Fruit fly (Drosophila melanogaster) whole organism, wandering third instar larva: Measurements from ENCODE around the gene Sgs5bis.

Experiments used
- Abd-B ChIP-seq: fragments of >200 bp; optimal IDR thresholded peaks from 2 replicates; lab custom pipeline; 2017; ENCODE audit warnings: missing biosample characterization, missing genetic modification characterization
- CG32264 ChIP-seq: fragments of 200-800 bp; sonication (Bioruptor generic); optimal IDR thresholded peaks from 2 replicates; lab custom pipeline; 2016; ENCODE audit warnings: missing biosample characterization, missing genetic modification characterization
- CrebA ChIP-seq: fragments of 200-800 bp; sonication (Bioruptor generic); optimal IDR thresholded peaks from 2 replicates; lab custom pipeline; 2016; ENCODE audit warnings: missing biosample characterization, mild to moderate bottlenecking, missing genetic modification characterization, borderline replicate concordance
- Dfd ChIP-seq: fragments of >200 bp; optimal IDR thresholded peaks from 2 replicates; lab custom pipeline; 2017; ENCODE audit warnings: missing biosample characterization, missing genetic modification characterization
- Dif ChIP-seq: fragments of 200-275, 200-300 bp; sonication (Bioruptor generic); optimal IDR thresholded peaks from 2 replicates; lab custom pipeline; 2018; ENCODE audit warnings: missing biosample characterization, missing genetic modification characterization; ENCODE audit not compliant: partially characterized antibody
- GATAd ChIP-seq: sonication (Bioruptor generic); optimal IDR thresholded peaks from 2 replicates; lab custom pipeline; 2016; ENCODE audit warnings: missing biosample characterization, missing genetic modification characterization
- HLH106 ChIP-seq: fragments of 200-800 bp; optimal IDR thresholded peaks from 3 replicates; lab custom pipeline; 2019; ENCODE audit warnings: missing biosample characterization, mild to moderate bottlenecking, missing genetic modification characterization, moderate library complexity
- Hnf4 ChIP-seq: fragments of 200-800 bp; sonication (Bioruptor generic); optimal IDR thresholded peaks from 2 replicates; lab custom pipeline; 2016; ENCODE audit warnings: missing biosample characterization, mild to moderate bottlenecking, missing genetic modification characterization
- Hr78 ChIP-seq: fragments of >200 bp; optimal IDR thresholded peaks from 2 replicates; lab custom pipeline; 2017; ENCODE audit warnings: missing biosample characterization, missing genetic modification characterization
- Hr83 ChIP-seq: fragments of 200-300 bp; sonication (Bioruptor generic); optimal IDR thresholded peaks from 2 replicates; lab custom pipeline; 2016; ENCODE audit warnings: missing biosample characterization, mild to moderate bottlenecking, missing genetic modification characterization, moderate library complexity; ENCODE audit not compliant: poor library complexity, severe bottlenecking
- Myc ChIP-seq: fragments of >200 bp; optimal IDR thresholded peaks from 2 replicates; lab custom pipeline; 2017
- N ChIP-seq: fragments of >200 bp; optimal IDR thresholded peaks from 2 replicates; lab custom pipeline; 2018; ENCODE audit warnings: missing biosample characterization, missing external identifiers, missing genetic modification characterization
- OdsH ChIP-seq: fragments of 200-800 bp; sonication (Bioruptor generic); optimal IDR thresholded peaks from 2 replicates; lab custom pipeline; 2016; ENCODE audit warnings: missing biosample characterization, mild to moderate bottlenecking, missing genetic modification characterization
- Rel ChIP-seq, 2 experiments: fragments of 200-800 bp; sonication (Bioruptor generic) in 1 of 2; optimal IDR thresholded peaks; 2 replicates in 1 of 2; 3 replicates in 1 of 2; lab custom pipeline; 2016 to 2019; ENCODE audit warnings: mild to moderate bottlenecking in 2 of 2, missing biosample characterization in 2 of 2, missing genetic modification characterization in 2 of 2, moderate library complexity in 1 of 2
- Vsx2 ChIP-seq: fragments of 200-300, 225-300 bp; sonication (Bioruptor generic); optimal IDR thresholded peaks from 2 replicates; lab custom pipeline; 2018; ENCODE audit warnings: missing biosample characterization, missing genetic modification characterization; ENCODE audit not compliant: partially characterized antibody
- br ChIP-seq: fragments of 200-800 bp; sonication (Bioruptor generic); optimal IDR thresholded peaks from 2 replicates; lab custom pipeline; 2016; ENCODE audit warnings: missing biosample characterization, missing genetic modification characterization
- brk ChIP-seq: fragments of 200-800 bp; sonication (Bioruptor generic); optimal IDR thresholded peaks from 2 replicates; lab custom pipeline; 2016; ENCODE audit warnings: missing biosample characterization, mild to moderate bottlenecking, missing genetic modification characterization
- dl ChIP-seq, 2 experiments: fragments of 175-275, 200-275 bp in 1 of 2; fragments of 200-275 bp in 1 of 2; sonication (Bioruptor generic); optimal IDR thresholded peaks; lab custom pipeline; 2018; ENCODE audit warnings: mild to moderate bottlenecking in 2 of 2, missing biosample characterization in 2 of 2, missing genetic modification characterization in 2 of 2, moderate library complexity in 2 of 2; ENCODE audit not compliant: partially characterized antibody in 2 of 2, insufficient read depth in 1 of 2
- dsf ChIP-seq: sonication (Bioruptor generic); optimal IDR thresholded peaks from 2 replicates; lab custom pipeline; 2016; ENCODE audit warnings: missing biosample characterization, missing genetic modification characterization, borderline replicate concordance
- foxo ChIP-seq, 2 experiments: fragments of 200-800 bp; sonication (Bioruptor generic); optimal IDR thresholded peaks; 2 replicates in 1 of 2; 3 replicates in 1 of 2; lab custom pipeline; 2016 to 2017; ENCODE audit warnings: missing biosample characterization in 2 of 2, missing genetic modification characterization in 2 of 2
- fru ChIP-seq: fragments of 200-800 bp; sonication (Bioruptor generic); optimal IDR thresholded peaks from 3 replicates; lab custom pipeline; 2016; ENCODE audit warnings: missing biosample characterization, mild to moderate bottlenecking, missing genetic modification characterization
- h ChIP-seq: fragments of 200-800 bp; sonication (Bioruptor generic); optimal IDR thresholded peaks from 3 replicates; lab custom pipeline; 2016; ENCODE audit warnings: missing biosample characterization, mild to moderate bottlenecking, missing genetic modification characterization
- jim ChIP-seq: fragments of 175-275, 200-325 bp; sonication (Bioruptor generic); optimal IDR thresholded peaks from 2 replicates; lab custom pipeline; 2016; ENCODE audit warnings: missing biosample characterization, mild to moderate bottlenecking, missing genetic modification characterization
- lola ChIP-seq: fragments of >200 bp; optimal IDR thresholded peaks from 2 replicates; lab custom pipeline; 2017; ENCODE audit warnings: missing biosample characterization, missing genetic modification characterization
- psq ChIP-seq: fragments of 200-800 bp; sonication (Bioruptor generic); optimal IDR thresholded peaks from 3 replicates; lab custom pipeline; 2017; ENCODE audit warnings: missing biosample characterization, mild to moderate bottlenecking, missing genetic modification characterization, moderate library complexity
- rgr ChIP-seq: fragments of 200-800 bp; sonication (Bioruptor generic); optimal IDR thresholded peaks from 3 replicates; lab custom pipeline; 2016; ENCODE audit warnings: missing biosample characterization, mild to moderate bottlenecking, missing genetic modification characterization
- sv ChIP-seq: fragments of 200-800 bp; sonication (Bioruptor generic); optimal IDR thresholded peaks from 3 replicates; lab custom pipeline; 2016; ENCODE audit warnings: missing biosample characterization, missing genetic modification characterization
- tai ChIP-seq: sonication (Bioruptor generic); optimal IDR thresholded peaks from 2 replicates; lab custom pipeline; 2016; ENCODE audit warnings: missing biosample characterization, missing genetic modification characterization
- usp ChIP-seq: fragments of >200 bp; optimal IDR thresholded peaks from 2 replicates; lab custom pipeline; 2017; ENCODE audit warnings: missing biosample characterization, missing genetic modification characterization
- woc ChIP-seq: sonication (Bioruptor generic); optimal IDR thresholded peaks from 2 replicates; lab custom pipeline; 2016; ENCODE audit warnings: missing biosample characterization, mild to moderate bottlenecking, missing genetic modification characterization

Sgs5bis gene

DNA sequence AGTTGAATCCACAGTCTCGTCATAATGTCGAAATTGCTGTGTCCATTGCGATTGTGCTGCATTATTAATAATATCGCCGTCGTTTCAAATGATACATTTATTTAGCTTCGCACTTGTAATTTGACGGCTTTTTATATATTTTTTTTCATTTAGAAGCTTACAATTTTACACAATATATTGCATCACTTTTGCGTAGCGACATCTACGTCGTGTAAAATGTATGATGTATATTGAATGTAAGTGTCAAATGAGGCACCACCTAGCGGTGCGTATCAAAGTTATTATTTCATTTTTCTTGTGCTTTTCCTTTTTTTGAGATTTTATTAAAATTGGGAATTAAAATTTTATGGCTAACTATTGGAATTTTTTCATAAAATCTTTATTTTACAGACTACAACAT lies 22.4 kb downstream of the Sgs5bis start:
- no peak for TF ChIP-seq woc
- no peak for TF ChIP-seq usp (GFP tag; lab: Kevin White, UChicago)
- TF ChIP-seq psq (GFP tag; lab: Kevin White, UChicago): no peak
- TF ChIP-seq Hr83 (GFP tag; lab: Kevin White, UChicago): no peak
- no peak for TF ChIP-seq N
- no peak for TF ChIP-seq dsf (GFP tag; lab: Kevin White, UChicago)
- TF ChIP-seq Dif (GFP tag; lab: Kevin White, UChicago): no peak
- no peak for TF ChIP-seq Hr78 (GFP tag; lab: Kevin White, UChicago)
- TF ChIP-seq Dfd (GFP tag; lab: Kevin White, UChicago): no peak
- no peak for TF ChIP-seq Abd-B (GFP tag; lab: Kevin White, UChicago)
- no peak for TF ChIP-seq Vsx2 (GFP tag; lab: Kevin White, UChicago)
- TF ChIP-seq dl (GFP tag; optimal IDR thresholded peaks at IDR 0.05; lab: Kevin White, UChicago; ENCODE audit: insufficient read depth in 1 of 2, partially characterized antibody in 2 of 2): no peak
- no peak for TF ChIP-seq Hnf4 (GFP tag; lab: Kevin White, UChicago)
- TF ChIP-seq lola: no peak
- TF ChIP-seq jim (GFP tag; lab: Kevin White, UChicago): no peak
- TF ChIP-seq br (GFP tag; lab: Kevin White, UChicago): no peak
- TF ChIP-seq tai (GFP tag; lab: Kevin White, UChicago): no peak
- TF ChIP-seq Myc (lab: Kevin White, UChicago): no peak
- TF ChIP-seq, all 38 proteins: peak for 0

DNA sequence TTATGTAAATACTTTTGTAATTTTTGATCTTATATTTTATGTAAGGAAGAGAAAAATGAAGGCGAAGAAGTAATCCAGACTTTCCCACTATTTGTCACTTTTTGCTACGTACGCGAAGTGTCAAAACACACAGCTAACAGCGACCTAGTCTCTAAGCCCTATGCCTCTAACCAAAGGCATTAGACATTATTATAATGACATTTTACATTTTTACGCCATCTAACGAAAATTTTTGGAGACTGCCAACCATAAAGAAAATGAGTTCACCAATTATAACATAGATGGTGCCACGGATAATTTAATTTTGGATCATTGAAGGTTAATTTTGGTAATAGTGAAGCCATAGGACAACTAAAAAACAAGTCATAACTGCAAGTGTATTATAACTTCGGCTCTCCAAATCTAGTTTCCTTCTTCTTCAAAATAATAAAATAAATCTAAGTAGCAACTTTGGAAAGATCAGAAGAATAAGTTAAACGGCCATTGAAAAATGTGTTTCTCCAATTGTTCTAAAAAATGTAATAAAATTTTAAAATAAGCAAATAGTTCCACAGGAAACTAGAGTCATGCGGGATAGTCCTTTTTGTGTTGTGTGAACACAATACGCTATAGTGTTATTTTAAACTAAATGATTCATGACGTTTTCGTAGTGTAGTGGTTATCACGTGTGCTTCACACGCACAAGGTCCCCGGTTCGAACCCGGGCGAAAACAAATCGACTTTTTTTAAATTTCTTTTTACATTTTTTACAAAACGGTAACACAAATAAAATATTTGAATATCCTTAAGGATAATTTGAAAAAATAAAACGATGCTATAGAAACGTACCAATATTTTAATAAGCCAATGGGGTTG lies 23.2 kb downstream of the Sgs5bis start:
- TF ChIP-seq Myc (lab: Kevin White, UChicago) (peak; percentile 69), fru (GFP tag; lab: Kevin White, UChicago) (no peak), Dfd (GFP tag; lab: Kevin White, UChicago) (no peak), Hr83 (GFP tag; lab: Kevin White, UChicago) (peak; percentile 23), Rel (GFP tag; optimal IDR thresholded peaks at IDR 0.05; lab: Kevin White, UChicago) (no peak), Rel (tag; optimal IDR thresholded peaks at IDR 0.05; lab: Kevin White, UChicago) (peak; percentile 86), rgr (GFP tag; lab: Kevin White, UChicago) (peak; percentile 21), Dif (GFP tag; lab: Kevin White, UChicago) (no peak), psq (GFP tag; lab: Kevin White, UChicago) (no peak), brk (GFP tag; lab: Kevin White, UChicago) (peak; percentile 14), foxo (GFP tag; optimal IDR thresholded peaks at IDR 0.05; lab: Kevin White, UChicago) (peak in 1 of 2 experiments; percentile 33), GATAd (GFP tag; lab: Kevin White, UChicago) (no peak), CrebA (GFP tag; lab: Kevin White, UChicago) (peak; percentile 24), tai (GFP tag; lab: Kevin White, UChicago) (peak; percentile 0), Hnf4 (GFP tag; lab: Kevin White, UChicago) (no peak), HLH106 (tag; lab: Kevin White, UChicago) (no peak)

DNA sequence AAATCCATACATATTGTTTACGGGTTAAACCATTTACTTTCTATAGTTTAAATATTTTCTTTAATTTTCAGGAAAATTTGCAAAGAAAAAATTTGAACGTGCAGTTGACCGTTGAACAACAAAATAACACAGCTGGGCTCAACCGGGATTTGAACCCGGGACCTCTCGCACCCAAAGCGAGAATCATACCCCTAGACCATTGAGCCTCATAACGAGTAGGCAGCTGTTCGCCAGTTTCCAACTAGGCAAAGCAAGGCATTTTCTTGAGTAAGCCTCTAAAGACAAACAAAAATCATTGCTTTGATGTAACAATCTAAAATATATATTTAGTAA lies 23.8 kb downstream of the Sgs5bis start:
- TF ChIP-seq Rel (GFP tag; optimal IDR thresholded peaks at IDR 0.05; lab: Kevin White, UChicago) (no peak), Rel (tag; optimal IDR thresholded peaks at IDR 0.05; lab: Kevin White, UChicago) (peak; percentile 59), woc (no peak)

DNA sequence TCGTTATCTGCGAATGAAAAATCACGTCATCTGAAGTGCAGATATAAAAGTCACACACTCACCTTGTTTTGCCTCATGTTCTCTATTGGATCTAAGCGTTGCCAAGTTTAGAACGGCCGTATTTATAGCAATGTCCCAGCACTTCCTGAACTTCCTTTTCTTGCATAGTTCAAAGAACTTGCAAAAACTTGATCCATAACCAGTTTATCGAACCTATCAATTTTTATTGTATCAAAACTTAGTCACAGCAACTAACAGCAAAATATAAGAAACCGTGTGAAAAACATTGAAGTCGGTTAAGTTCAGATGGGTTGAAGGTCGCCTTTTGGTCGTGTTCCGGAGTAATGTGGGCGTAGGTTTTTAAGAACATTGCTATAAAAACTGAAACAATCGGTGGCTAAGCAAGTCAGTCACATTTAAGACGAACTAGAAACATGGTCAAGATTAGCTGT lies 24.5 kb downstream of the Sgs5bis start, which contains the start of the genes CG14324 and CG14326:
Gene CG14324 (minus strand): TSS at position 101 of the 452 bp plus-strand sequence.
Gene CG14326 (plus strand): TSS at position 402 of the 452 bp plus-strand sequence.
- TF ChIP-seq fru (GFP tag; lab: Kevin White, UChicago) (no peak), br (GFP tag; lab: Kevin White, UChicago) (no peak), OdsH (GFP tag; lab: Kevin White, UChicago) (no peak), usp (GFP tag; lab: Kevin White, UChicago) (no peak), Vsx2 (GFP tag; lab: Kevin White, UChicago) (no peak), woc (no peak), h (GFP tag; lab: Kevin White, UChicago) (no peak), foxo (GFP tag; optimal IDR thresholded peaks at IDR 0.05; lab: Kevin White, UChicago) (no peak), Hr83 (GFP tag; lab: Kevin White, UChicago) (no peak), tai (GFP tag; lab: Kevin White, UChicago) (no peak), Dfd (GFP tag; lab: Kevin White, UChicago) (no peak), HLH106 (tag; lab: Kevin White, UChicago) (no peak), Dif (GFP tag; lab: Kevin White, UChicago) (no peak), sv (GFP tag; lab: Kevin White, UChicago) (no peak), jim (GFP tag; lab: Kevin White, UChicago) (no peak), CrebA (GFP tag; lab: Kevin White, UChicago) (no peak), CG32264 (no peak), rgr (GFP tag; lab: Kevin White, UChicago) (no peak)
